Worm (Caenorhabditis elegans): ENCODE results near the gene F53B1.9.

DNA sequence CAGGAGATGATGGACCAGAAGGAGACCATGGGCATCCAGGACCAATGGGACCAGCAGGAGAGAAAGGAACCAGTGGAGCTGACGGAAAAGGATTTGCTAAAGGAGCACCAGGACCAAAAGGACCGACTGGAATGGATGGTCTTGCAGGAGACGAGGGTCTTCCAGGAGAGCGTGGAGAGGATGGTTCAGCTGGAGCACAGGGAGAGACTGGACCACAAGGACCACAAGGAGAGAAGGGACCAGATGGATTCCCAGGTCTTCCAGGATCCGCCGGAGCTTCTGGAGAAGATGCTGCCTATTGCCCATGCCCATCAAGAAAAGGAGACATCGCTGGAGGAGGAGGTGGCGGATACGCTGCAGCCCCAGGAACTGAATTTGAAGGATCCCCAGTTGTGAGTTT lies 37.5 kb downstream of the F53B1.9 start:
- no peak for TF ChIP-seq tbx-2 (tag; optimal IDR thresholded peaks at IDR 0.05)
- no peak for TF ChIP-seq mdl-1 (tag; optimal IDR thresholded peaks at IDR 0.05)
- no peak for TF ChIP-seq nhr-11 (tag; optimal IDR thresholded peaks at IDR 0.05)
- no peak for TF ChIP-seq lin-13 (GFP tag; optimal IDR thresholded peaks at IDR 0.05)
- TF ChIP-seq ces-1 (GFP tag; optimal IDR thresholded peaks at IDR 0.05): no peak
- no peak for TF ChIP-seq nhr-237 (tag; optimal IDR thresholded peaks at IDR 0.05)
- no peak for TF ChIP-seq lin-39 (tag; optimal IDR thresholded peaks at IDR 0.05)
- no peak for TF ChIP-seq ztf-11 (tag; optimal IDR thresholded peaks at IDR 0.05)

Measured in whole organism, L1 larva.